Fruit fly (Drosophila melanogaster) whole organism, embryonic: ENCODE data around the gene CG15043.

Experiments
- D ChIP-seq, 2 experiments: fragments of 200-800 bp in 1 of 2; fragments of >200 bp in 1 of 2; sonication (Bioruptor generic) in 1 of 2; optimal IDR thresholded peaks; 2 replicates in 1 of 2; 3 replicates in 1 of 2; lab custom pipeline; 2017; ENCODE audit warnings: mild to moderate bottlenecking in 1 of 2, missing biosample characterization in 1 of 2, missing genetic modification characterization in 1 of 2, missing genetic modification reagents in 1 of 2
- bigmax ChIP-seq: fragments of 200-800 bp; sonication (Bioruptor generic); optimal IDR thresholded peaks from 2 replicates; lab custom pipeline; 2018; ENCODE audit warnings: missing biosample characterization, mild to moderate bottlenecking, missing genetic modification characterization
- h ChIP-seq: fragments of >200 bp; optimal IDR thresholded peaks from 2 replicates; lab custom pipeline; 2017
- phol ChIP-seq: fragments of 200-800 bp; sonication (Bioruptor generic); optimal IDR thresholded peaks from 3 replicates; lab custom pipeline; 2018; ENCODE audit warnings: missing biosample characterization, mild to moderate bottlenecking, missing genetic modification characterization, moderate library complexity
- slbo ChIP-seq: fragments of 200-800 bp; sonication (Bioruptor generic); IDR thresholded peaks from 2 replicates; pipeline ENCODE4 v1.3.6; 2022; ENCODE audit warnings: missing biosample characterization, missing genetic modification characterization

DNA sequence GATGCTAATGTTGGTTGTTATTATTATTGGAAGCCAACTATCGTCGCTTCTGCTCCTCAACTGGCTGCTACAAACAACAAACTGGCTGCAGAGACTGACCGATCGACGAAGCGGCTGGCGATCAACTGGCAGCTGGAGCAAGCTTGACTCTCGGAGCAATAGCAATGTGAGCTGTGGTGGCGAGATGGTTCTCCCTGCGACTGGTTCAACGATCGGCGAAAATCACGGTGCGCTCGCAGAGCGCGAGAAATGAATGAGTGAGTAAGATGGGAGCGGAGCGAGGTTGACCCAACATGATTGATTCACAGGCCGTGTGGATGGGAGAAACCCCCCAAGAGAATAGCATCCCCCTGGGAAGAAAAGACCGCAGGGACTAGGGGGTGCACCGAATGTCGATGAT, 4.5 kb downstream of the CG15043 start, which contains the start of gene CG15046:
- no peak for TF ChIP-seq h (lab: Kevin White, UChicago)
- no peak for TF ChIP-seq slbo
- TF ChIP-seq D (optimal IDR thresholded peaks at IDR 0.05; lab: Kevin White, UChicago): no peak
- no peak for TF ChIP-seq D (GFP tag; optimal IDR thresholded peaks at IDR 0.05; lab: Kevin White, UChicago)
- no peak for TF ChIP-seq phol (tag; lab: Kevin White, UChicago)
- TF ChIP-seq bigmax (GFP tag; lab: Kevin White, UChicago): no peak
